Fruit fly (Drosophila melanogaster) whole organism, embryonic: ENCODE results near the gene CG3529.

Experiments
- CG10462 ChIP-seq: fragments of 200-800 bp; sonication (Bioruptor generic); optimal IDR thresholded peaks from 2 replicates; lab custom pipeline; 2016; ENCODE audit warnings: missing biosample characterization, missing genetic modification characterization
- CG11247 ChIP-seq: fragments of 200-800 bp; sonication (Bioruptor generic); IDR thresholded peaks from 2 replicates; pipeline ENCODE4 v1.3.6; 2022; ENCODE audit warnings: missing biosample characterization, missing genetic modification characterization
- CG11398 ChIP-seq: fragments of 200-800 bp; sonication (Bioruptor generic); optimal IDR thresholded peaks from 2 replicates; lab custom pipeline; 2016; ENCODE audit warnings: missing biosample characterization, missing genetic modification characterization
- CG11504 ChIP-seq: fragments of 200-800 bp; sonication (Bioruptor generic); optimal IDR thresholded peaks from 3 replicates; lab custom pipeline; 2019; ENCODE audit warnings: missing biosample characterization, mild to moderate bottlenecking, missing genetic modification characterization, moderate library complexity
- CG11723 ChIP-seq: fragments of 200-800 bp; sonication (Bioruptor generic); optimal IDR thresholded peaks from 2 replicates; lab custom pipeline; 2017; ENCODE audit warnings: missing biosample characterization, mild to moderate bottlenecking, missing genetic modification characterization
- CG12942 ChIP-seq: fragments of 200-800 bp; sonication (Bioruptor generic); optimal IDR thresholded peaks from 3 replicates; lab custom pipeline; 2016; ENCODE audit warnings: missing biosample characterization, missing genetic modification characterization
- CG13624 ChIP-seq: fragments of 200-800 bp; sonication (Bioruptor generic); optimal IDR thresholded peaks from 2 replicates; lab custom pipeline; 2016; ENCODE audit warnings: missing biosample characterization, missing genetic modification characterization
- CG1602 ChIP-seq: fragments of 200-800 bp; sonication (Bioruptor generic); optimal IDR thresholded peaks from 3 replicates; lab custom pipeline; 2016; ENCODE audit warnings: missing biosample characterization, missing genetic modification characterization
- CG18011 ChIP-seq: fragments of 200-800 bp; sonication (Bioruptor generic); optimal IDR thresholded peaks from 2 replicates; lab custom pipeline; 2017; ENCODE audit warnings: missing biosample characterization, missing genetic modification characterization, mild to moderate bottlenecking, moderate library complexity, missing genotype
- CG18764 ChIP-seq: fragments of 200-800 bp; sonication (Bioruptor generic); optimal IDR thresholded peaks from 3 replicates; lab custom pipeline; 2016; ENCODE audit warnings: missing biosample characterization, missing genetic modification characterization
- CG2202 ChIP-seq: fragments of 200-800 bp; sonication (Bioruptor generic); optimal IDR thresholded peaks from 2 replicates; lab custom pipeline; 2018; ENCODE audit warnings: missing biosample characterization, mild to moderate bottlenecking, missing genetic modification characterization
- CG32532 ChIP-seq: fragments of 200-800 bp; sonication (Bioruptor generic); IDR thresholded peaks from 2 replicates; pipeline ENCODE4 v1.3.6; 2022; ENCODE audit warnings: missing biosample characterization, missing genetic modification characterization
- CG3838 ChIP-seq: fragments of 200-800 bp; sonication (Bioruptor generic); optimal IDR thresholded peaks from 3 replicates; lab custom pipeline; 2016; ENCODE audit warnings: missing biosample characterization, missing genetic modification characterization
- CG7786 ChIP-seq: fragments of 200-800 bp; sonication (Bioruptor generic); optimal IDR thresholded peaks from 2 replicates; lab custom pipeline; 2016; ENCODE audit warnings: missing biosample characterization, missing genetic modification characterization
- CG7963 ChIP-seq: fragments of 200-800 bp; sonication (Bioruptor generic); IDR thresholded peaks from 3 replicates; pipeline ENCODE4 v1.3.6; 2022; ENCODE audit warnings: missing biosample characterization, missing genetic modification characterization; ENCODE audit not compliant: partially characterized antibody
- CG7987 ChIP-seq: fragments of 200-800 bp; sonication (Bioruptor generic); optimal IDR thresholded peaks from 2 replicates; lab custom pipeline; 2018; ENCODE audit warnings: missing biosample characterization, mild to moderate bottlenecking, missing genetic modification characterization, moderate library complexity
- CG8388 ChIP-seq: fragments of 200-800 bp; sonication (Bioruptor generic); optimal IDR thresholded peaks from 2 replicates; lab custom pipeline; 2019; ENCODE audit warnings: missing biosample characterization, mild to moderate bottlenecking, missing genetic modification characterization, moderate library complexity
- CG9727 ChIP-seq: fragments of 200-800 bp; sonication (Bioruptor generic); optimal IDR thresholded peaks from 3 replicates; lab custom pipeline; 2017; ENCODE audit warnings: missing biosample characterization, mild to moderate bottlenecking, missing genetic modification characterization
- CG9932 ChIP-seq: fragments of 200-800 bp; sonication (Bioruptor generic); IDR thresholded peaks from 2 replicates; pipeline ENCODE4 v1.3.6; 2022; ENCODE audit warnings: missing biosample characterization, missing genetic modification characterization
- CoRest ChIP-seq: fragments of 200-800 bp; sonication (Bioruptor generic); optimal IDR thresholded peaks from 3 replicates; lab custom pipeline; 2018; ENCODE audit warnings: missing biosample characterization, mild to moderate bottlenecking, missing genetic modification characterization, moderate library complexity
- Fer1 ChIP-seq: fragments of 200-800 bp; sonication (Bioruptor generic); optimal IDR thresholded peaks from 2 replicates; lab custom pipeline; 2017; ENCODE audit warnings: missing biosample characterization, mild to moderate bottlenecking, missing genetic modification characterization
- Hmr ChIP-seq: fragments of 200-800 bp; sonication (Bioruptor generic); optimal IDR thresholded peaks from 3 replicates; lab custom pipeline; 2017; ENCODE audit warnings: mild to moderate bottlenecking, missing biosample characterization, missing genetic modification reagents, missing genetic modification characterization
- Hsf ChIP-seq: fragments of 200-800 bp; sonication (Bioruptor generic); optimal IDR thresholded peaks from 3 replicates; lab custom pipeline; 2016; ENCODE audit warnings: missing biosample characterization, missing genetic modification characterization
- Lim3 ChIP-seq: fragments of 200-800 bp; sonication (Bioruptor generic); IDR thresholded peaks from 2 replicates; pipeline ENCODE4 v1.3.6; 2022; ENCODE audit warnings: missing biosample characterization, missing genetic modification characterization
- Med ChIP-seq: fragments of 200-800 bp; sonication (Bioruptor generic); peaks from one replicate; lab custom pipeline; 2016; ENCODE audit warnings: missing biosample characterization, missing genetic modification characterization, mild to moderate bottlenecking, inconsistent platforms, moderate library complexity
- Meics ChIP-seq: fragments of 200-800 bp; sonication (Bioruptor generic); optimal IDR thresholded peaks from 2 replicates; lab custom pipeline; 2017; ENCODE audit warnings: missing biosample characterization, mild to moderate bottlenecking, missing genetic modification characterization
- NfI ChIP-seq: fragments of 200-800 bp; sonication (Bioruptor generic); optimal IDR thresholded peaks from 3 replicates; lab custom pipeline; 2018; ENCODE audit warnings: missing biosample characterization, mild to moderate bottlenecking, missing genetic modification characterization, moderate library complexity
- Sox100B ChIP-seq: fragments of 200-800 bp; sonication (Bioruptor generic); optimal IDR thresholded peaks from 3 replicates; lab custom pipeline; 2018; ENCODE audit warnings: missing biosample characterization, mild to moderate bottlenecking, missing genetic modification characterization
- Taf1 ChIP-seq: fragments of 200-800 bp; sonication (Bioruptor generic); IDR thresholded peaks from 2 replicates; pipeline ENCODE4 v1.3.6; 2022; ENCODE audit warnings: missing biosample characterization, missing genetic modification characterization
- Vsx1 ChIP-seq: fragments of 200-800 bp; sonication (Bioruptor generic); optimal IDR thresholded peaks from 2 replicates; lab custom pipeline; 2017; ENCODE audit warnings: missing biosample characterization, mild to moderate bottlenecking, missing genetic modification characterization, missing genetic modification reagents
- crp ChIP-seq, 2 experiments: fragments of 200-800 bp; sonication (Bioruptor generic); optimal IDR thresholded peaks; 2 replicates in 1 of 2; 3 replicates in 1 of 2; lab custom pipeline; 2017; ENCODE audit warnings: missing biosample characterization in 2 of 2, missing genetic modification characterization in 2 of 2, mild to moderate bottlenecking in 1 of 2, moderate library complexity in 1 of 2
- cwo ChIP-seq: fragments of 200-800 bp; sonication (Bioruptor generic); optimal IDR thresholded peaks from 3 replicates; lab custom pipeline; 2017; ENCODE audit warnings: missing biosample characterization, missing genetic modification characterization, mild to moderate bottlenecking, moderate library complexity, missing genetic modification reagents
- dmrt11E ChIP-seq: fragments of 200-800 bp; sonication (Bioruptor generic); optimal IDR thresholded peaks from 3 replicates; lab custom pipeline; 2018; ENCODE audit warnings: missing biosample characterization, mild to moderate bottlenecking, missing genetic modification characterization, moderate library complexity
- gt ChIP-seq: fragments of 200-800 bp; sonication (Bioruptor generic); IDR thresholded peaks from 2 replicates; pipeline ENCODE4 v1.3.6; 2022; ENCODE audit warnings: missing biosample characterization, missing genetic modification characterization
- hkb ChIP-seq, 2 experiments: fragments of 200-800 bp in 1 of 2; fragments of >200 bp in 1 of 2; sonication (Bioruptor generic) in 1 of 2; IDR thresholded peaks in 1 of 2; optimal IDR thresholded peaks in 1 of 2; 2 replicates each; pipeline versions ENCODE4 v1.3.6 to Lab custom; 2017 to 2022; ENCODE audit warnings: missing biosample characterization in 1 of 2, missing genetic modification characterization in 1 of 2
- ken ChIP-seq: fragments of 200-800 bp; sonication (Bioruptor generic); IDR thresholded peaks from 3 replicates; pipeline ENCODE4 v1.3.6; 2022; ENCODE audit warnings: missing biosample characterization, missing genetic modification characterization
- lola ChIP-seq, 3 experiments: fragments of >200 bp in 2 of 3; fragments of 200-800 bp in 1 of 3; sonication (Bioruptor generic) in 1 of 3; optimal IDR thresholded peaks; 2 replicates each; lab custom pipeline; 2017 to 2019; ENCODE audit warnings: missing biosample characterization in 3 of 3, missing genetic modification characterization in 3 of 3, mild to moderate bottlenecking in 1 of 3, moderate library complexity in 1 of 3
- nau ChIP-seq: fragments of 200-800 bp; sonication (Bioruptor generic); optimal IDR thresholded peaks from 3 replicates; lab custom pipeline; 2017; ENCODE audit warnings: missing biosample characterization, mild to moderate bottlenecking, missing genetic modification characterization, missing genetic modification reagents
- nerfin-1 ChIP-seq: fragments of 200-800 bp; sonication (Bioruptor generic); optimal IDR thresholded peaks from 3 replicates; lab custom pipeline; 2019; ENCODE audit warnings: missing biosample characterization, mild to moderate bottlenecking, missing genetic modification characterization, moderate library complexity
- odd ChIP-seq: fragments of 200-800 bp; sonication (Bioruptor generic); optimal IDR thresholded peaks from 2 replicates; lab custom pipeline; 2017; ENCODE audit warnings: missing biosample characterization, mild to moderate bottlenecking, missing genetic modification characterization
- org-1 ChIP-seq: fragments of 200-800 bp; sonication (Bioruptor generic); optimal IDR thresholded peaks from 2 replicates; lab custom pipeline; 2017; ENCODE audit warnings: missing biosample characterization, missing genetic modification characterization
- pb ChIP-seq: fragments of 200-800 bp; sonication (Bioruptor generic); optimal IDR thresholded peaks from 3 replicates; lab custom pipeline; 2016; ENCODE audit warnings: missing biosample characterization, missing genetic modification characterization
- phol ChIP-seq: fragments of 200-800 bp; sonication (Bioruptor generic); optimal IDR thresholded peaks from 3 replicates; lab custom pipeline; 2018; ENCODE audit warnings: missing biosample characterization, mild to moderate bottlenecking, missing genetic modification characterization, moderate library complexity
- ranshi ChIP-seq: fragments of 200-800 bp; sonication (Bioruptor generic); IDR thresholded peaks from 2 replicates; pipeline ENCODE4 v1.3.6; 2022; ENCODE audit warnings: missing biosample characterization, missing genetic modification characterization
- rib ChIP-seq: fragments of 200-800 bp; sonication (Bioruptor generic); IDR thresholded peaks from 2 replicates; pipeline ENCODE4 v1.3.6; 2022; ENCODE audit warnings: missing biosample characterization, missing genetic modification characterization
- sc ChIP-seq, 3 experiments: fragments of >200 bp in 2 of 3; fragments of 200-800 bp in 1 of 3; sonication (Bioruptor generic) in 1 of 3; optimal IDR thresholded peaks; 2 replicates in 2 of 3; 3 replicates in 1 of 3; lab custom pipeline; 2017; ENCODE audit warnings: mild to moderate bottlenecking in 1 of 3, missing biosample characterization in 1 of 3, missing genetic modification characterization in 1 of 3, missing genetic modification reagents in 1 of 3
- sna ChIP-seq: fragments of 200-800 bp; sonication (Bioruptor generic); IDR thresholded peaks from 2 replicates; pipeline ENCODE4 v1.3.6; 2022; ENCODE audit warnings: missing biosample characterization, missing genetic modification characterization; ENCODE audit not compliant: partially characterized antibody
- sr ChIP-seq: fragments of 200-800 bp; sonication (Bioruptor generic); IDR thresholded peaks from 3 replicates; pipeline ENCODE4 v1.3.6; 2022; ENCODE audit warnings: missing biosample characterization, missing genetic modification characterization
- unc-4 ChIP-seq: fragments of 200-800 bp; sonication (Bioruptor generic); IDR thresholded peaks from 2 replicates; pipeline ENCODE4 v1.3.6; 2022; ENCODE audit warnings: missing biosample characterization, missing genetic modification characterization; ENCODE audit not compliant: partially characterized antibody

CG3529 gene

DNA sequence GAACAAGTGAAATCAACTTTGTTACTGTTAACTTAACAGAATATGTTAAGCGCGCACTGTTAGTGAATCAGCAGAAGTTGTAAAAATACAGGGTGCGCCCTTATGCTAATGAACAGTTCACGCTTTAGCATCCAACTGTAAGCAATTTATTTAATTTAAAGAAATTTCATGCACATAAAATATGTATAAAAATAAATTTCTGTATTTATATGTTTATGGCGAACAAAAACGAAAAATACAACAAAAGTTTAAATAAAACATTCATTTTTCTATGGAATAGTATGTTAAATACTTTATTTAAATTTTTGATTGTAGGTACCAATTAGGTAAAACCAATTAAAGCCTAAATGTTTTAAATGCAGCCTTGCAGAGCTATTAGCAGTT is 22.1 kb upstream of the CG3529 start (continued):
- TF ChIP-seq nau = no peak
- peak; percentile 52 for TF ChIP-seq CG8388
- TF ChIP-seq CG18011 (GFP tag; lab: Kevin White, UChicago) = peak; percentile 15
- peak; percentile 16 for TF ChIP-seq Vsx1 (GFP tag; lab: Kevin White, UChicago)
- no peak for TF ChIP-seq CG13624 (GFP tag; lab: Kevin White, UChicago)
- TF ChIP-seq Sox100B (GFP tag; lab: Kevin White, UChicago) = peak; percentile 21
- TF ChIP-seq Hmr (GFP tag; lab: Kevin White, UChicago) = peak; percentile 40
- TF ChIP-seq CG9932 (GFP tag; lab: Robert Waterston, UW) = 0 out of 2 replicates have a peak, but pooled peaks have one; percentile 19
- TF ChIP-seq CG11247 (GFP tag; lab: Robert Waterston, UW) = no peak
- no peak for TF ChIP-seq sna
- no peak for TF ChIP-seq rib
- TF ChIP-seq org-1 = no peak
- TF ChIP-seq cwo (GFP tag; lab: Kevin White, UChicago) = peak; percentile 15
- peak; percentile 10 for TF ChIP-seq NfI
- TF ChIP-seq CG9727 = peak; percentile 48
- TF ChIP-seq CG12942 (GFP tag; lab: Kevin White, UChicago) = peak; percentile 5
- TF ChIP-seq CG32532 (GFP tag; lab: Robert Waterston, UW) = peak; percentile 66; the same call in 1 of the 2 replicates
- no peak for TF ChIP-seq CG11398 (GFP tag; lab: Kevin White, UChicago)
- no peak for TF ChIP-seq sc (optimal IDR thresholded peaks at IDR 0.05; lab: Kevin White, UChicago)
- no peak for TF ChIP-seq sc (GFP tag; optimal IDR thresholded peaks at IDR 0.05; lab: Kevin White, UChicago)
- TF ChIP-seq ranshi = 0 out of 2 replicates have a peak, but pooled peaks have one; percentile 7
- no peak for TF ChIP-seq CG1602
- TF ChIP-seq CG3838 (GFP tag; lab: Kevin White, UChicago) = no peak
- no peak for TF ChIP-seq gt
- no peak for TF ChIP-seq Lim3
- TF ChIP-seq lola (GFP tag; optimal IDR thresholded peaks at IDR 0.05; lab: Kevin White, UChicago) = peak in 1 of 3 experiments; percentile 7
- TF ChIP-seq ken (GFP tag; lab: Robert Waterston, UW) = no peak
- TF ChIP-seq CG18764 (GFP tag; lab: Kevin White, UChicago) = no peak
- TF ChIP-seq Med (GFP tag; lab: Kevin White, UChicago) = peak; percentile 62
- peak in 1 of 2 experiments; percentile 8 for TF ChIP-seq crp (GFP tag; optimal IDR thresholded peaks at IDR 0.05; lab: Kevin White, UChicago)
- TF ChIP-seq hkb (optimal IDR thresholded peaks at IDR 0.05; lab: Kevin White, UChicago) = no peak
- peak; percentile 45 for TF ChIP-seq hkb (GFP tag; IDR thresholded peaks at IDR 0.05; lab: Robert Waterston, UW)
- TF ChIP-seq CG7786 (GFP tag; lab: Kevin White, UChicago) = no peak
- TF ChIP-seq pb (GFP tag; lab: Kevin White, UChicago) = no peak
- peak; percentile 32 for TF ChIP-seq CoRest (tag; lab: Kevin White, UChicago)
- TF ChIP-seq phol (tag; lab: Kevin White, UChicago) = peak; percentile 32
- peak; percentile 59 for TF ChIP-seq Meics (GFP tag; lab: Kevin White, UChicago)
- TF ChIP-seq unc-4 (GFP tag; lab: Robert Waterston, UW) = no peak
- TF ChIP-seq CG10462 (GFP tag; lab: Kevin White, UChicago) = no peak
- peak; percentile 27 for TF ChIP-seq nerfin-1 (tag; lab: Kevin White, UChicago)
- TF ChIP-seq CG7987 (GFP tag; lab: Kevin White, UChicago) = no peak
- peak; percentile 43 for TF ChIP-seq Fer1 (GFP tag; lab: Kevin White, UChicago)
- no peak for TF ChIP-seq Taf1
- no peak for TF ChIP-seq Hsf (GFP tag; lab: Kevin White, UChicago)
- TF ChIP-seq dmrt11E = peak; percentile 27
- TF ChIP-seq CG2202 (tag; lab: Kevin White, UChicago) = no peak
- peak; percentile 2 for TF ChIP-seq CG11723
- no peak for TF ChIP-seq sr (GFP tag; lab: Robert Waterston, UW)
- TF ChIP-seq CG7963 (GFP tag; lab: Robert Waterston, UW) = no peak
- peak; percentile 42 for TF ChIP-seq odd (GFP tag; lab: Kevin White, UChicago)
- peak; percentile 64 for TF ChIP-seq CG11504 (tag; lab: Kevin White, UChicago)
